Worm (Caenorhabditis elegans): Measurements from ENCODE around the gene C37C3.10.

The C37C3.10 gene

ce11 chrV:7863020-7863523, at the start of gene C37C3.10:
C37C3.10 (minus strand) TSS chrV:7863070.
- TF ChIP-seq ceh-2 (tag; optimal IDR thresholded peaks at IDR 0.05), result no peak
- TF ChIP-seq nhr-11 (tag; optimal IDR thresholded peaks at IDR 0.05), result no peak
- no peak for TF ChIP-seq hlh-15 (tag; optimal IDR thresholded peaks at IDR 0.05)
- TF ChIP-seq fkh-6 (tag; optimal IDR thresholded peaks at IDR 0.05), result no peak
- TF ChIP-seq K02D7.2 (tag; optimal IDR thresholded peaks at IDR 0.05), result no peak

DNA sequence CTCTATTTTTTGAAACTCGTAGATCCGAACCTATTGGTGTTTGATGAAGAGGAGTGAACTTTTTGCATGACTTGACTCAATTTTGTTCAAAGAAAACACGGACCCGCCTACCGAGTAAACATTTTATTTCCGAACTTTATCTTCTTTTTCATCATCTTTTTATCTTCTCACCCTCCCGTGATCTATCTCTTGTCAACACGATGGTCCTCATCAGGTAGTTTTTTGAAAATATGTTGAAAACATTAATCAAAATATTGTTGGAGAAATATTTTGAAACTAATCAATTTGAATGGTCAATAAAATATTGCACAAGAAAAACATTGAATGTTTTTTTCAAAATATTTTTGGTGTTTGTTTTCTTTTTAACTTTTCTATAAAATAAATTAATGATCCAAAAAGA, 45.6 kb upstream of the C37C3.10 start:
- TF ChIP-seq pros-1 (tag; optimal IDR thresholded peaks at IDR 0.05) (no peak), T23F11.4 (GFP tag; optimal IDR thresholded peaks at IDR 0.05) (no peak), ahr-1 (tag; optimal IDR thresholded peaks at IDR 0.05) (no peak), pqm-1 (tag; optimal IDR thresholded peaks at IDR 0.05) (no peak)

DNA sequence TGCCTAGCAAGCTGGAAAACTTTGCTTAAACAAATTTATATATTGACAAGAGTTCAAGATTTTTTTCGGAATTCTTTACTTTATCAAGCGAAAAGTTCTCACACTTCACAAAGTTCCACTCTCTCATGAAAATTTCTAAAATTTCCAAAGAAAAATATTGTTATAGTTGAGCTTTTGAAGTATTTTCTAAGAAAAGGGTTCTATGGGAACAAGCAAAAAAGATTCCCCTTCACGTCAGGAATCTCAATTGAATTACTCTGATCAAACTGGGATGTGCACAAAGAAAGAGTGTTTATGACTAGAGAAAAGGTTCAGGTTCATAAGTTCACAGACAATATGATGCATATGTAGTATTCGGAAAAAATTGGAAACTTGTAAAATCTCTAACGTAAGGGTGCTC, 41.5 kb upstream of the C37C3.10 start:
- TF ChIP-seq hlh-30 (tag; optimal IDR thresholded peaks at IDR 0.05; ENCODE audit: insufficient read depth) (no peak), ceh-45 (GFP tag; IDR thresholded peaks at IDR 0.05) (no peak), hlh-13 (GFP tag; optimal IDR thresholded peaks at IDR 0.05) (no peak), ceh-14 (tag; optimal IDR thresholded peaks at IDR 0.05) (no peak), elt-4 (tag; optimal IDR thresholded peaks at IDR 0.05) (no peak), nhr-11 (tag; optimal IDR thresholded peaks at IDR 0.05) (no peak), lin-11 (tag; optimal IDR thresholded peaks at IDR 0.05) (no peak), pqm-1 (tag; optimal IDR thresholded peaks at IDR 0.05) (no peak), pat-9 (tag; optimal IDR thresholded peaks at IDR 0.05) (no peak), K09A11.1 (tag; optimal IDR thresholded peaks at IDR 0.05; ENCODE audit: insufficient read depth) (no peak), pros-1 (tag; optimal IDR thresholded peaks at IDR 0.05) (no peak), ref-2 (tag; optimal IDR thresholded peaks at IDR 0.05) (no peak), sdc-2 (tag; optimal IDR thresholded peaks at IDR 0.05) (no peak), ceh-19 (GFP tag; optimal IDR thresholded peaks at IDR 0.05) (no peak), sox-2 (GFP tag; IDR thresholded peaks at IDR 0.05) (no peak), Y22D7AL.16 (tag; optimal IDR thresholded peaks at IDR 0.05) (no peak), syd-9 (tag; optimal IDR thresholded peaks at IDR 0.05) (no peak), unc-55 (GFP tag; optimal IDR thresholded peaks at IDR 0.05) (no peak), tbx-7 (tag; optimal IDR thresholded peaks at IDR 0.05) (no peak), sox-4 (tag; optimal IDR thresholded peaks at IDR 0.05) (no peak)

DNA sequence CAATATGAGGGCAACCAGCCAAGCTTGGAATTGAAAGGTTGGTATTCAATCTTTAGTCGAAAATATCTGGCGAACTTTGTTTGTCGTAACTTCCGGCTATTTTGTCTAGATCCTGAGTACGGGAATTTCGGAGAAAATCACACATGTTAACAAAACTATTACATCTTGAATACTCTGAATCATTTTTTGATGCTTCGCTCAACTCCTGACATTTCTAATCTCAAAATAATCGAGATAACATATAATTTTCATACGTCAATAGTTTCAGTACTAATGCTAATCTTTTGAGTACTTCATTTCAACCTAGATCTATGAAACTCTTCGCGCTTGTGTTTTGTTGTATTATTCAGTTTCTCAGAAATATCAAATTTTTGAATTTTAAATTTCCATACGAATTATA, 38.4 kb upstream of the C37C3.10 start:
- TF ChIP-seq ceh-34 (tag; optimal IDR thresholded peaks at IDR 0.05) (no peak), ahr-1 (tag; optimal IDR thresholded peaks at IDR 0.05) (no peak), sox-4 (tag; optimal IDR thresholded peaks at IDR 0.05) (no peak), F13H6.1 (tag; optimal IDR thresholded peaks at IDR 0.05) (no peak), ets-4 (tag; optimal IDR thresholded peaks at IDR 0.05) (no peak), ceh-6 (GFP tag; optimal IDR thresholded peaks at IDR 0.05) (no peak), pax-1 (tag; optimal IDR thresholded peaks at IDR 0.05) (no peak), K02D7.2 (tag; optimal IDR thresholded peaks at IDR 0.05) (no peak), lim-6 (tag; optimal IDR thresholded peaks at IDR 0.05) (no peak), ceh-48 (tag; optimal IDR thresholded peaks at IDR 0.05) (no peak), gmeb-2 (tag; optimal IDR thresholded peaks at IDR 0.05) (no peak), ceh-31 (tag; optimal IDR thresholded peaks at IDR 0.05) (no peak), che-1 (tag; optimal IDR thresholded peaks at IDR 0.05) (no peak), sox-2 (GFP tag; IDR thresholded peaks at IDR 0.05) (no peak), pat-9 (tag; optimal IDR thresholded peaks at IDR 0.05) (no peak), ceh-22 (tag; optimal IDR thresholded peaks at IDR 0.05) (no peak), ceh-30 (tag; optimal IDR thresholded peaks at IDR 0.05) (no peak), madf-2 (tag; optimal IDR thresholded peaks at IDR 0.05) (no peak)
